Worm (Caenorhabditis elegans) whole organism, young adult: ENCODE measurements around the gene tbg-1.

ENCODE experiments used
- B0019.2 ChIP-seq: fragments of 200-800 bp; sonication (Bioruptor generic); conservative IDR thresholded peaks from 2 replicates; pipeline ENCODE4 v1.3.6; 2022; ENCODE audit warnings: missing genetic modification reagents, missing genetic modification characterization, missing compliant biosample characterization
- B0336.3 ChIP-seq: fragments of 200-800 bp; sonication (Bioruptor generic); IDR thresholded peaks from 2 replicates; pipeline ENCODE4 v1.3.6; 2022; ENCODE audit warnings: missing genetic modification characterization, missing compliant biosample characterization
- D2030.7 ChIP-seq: fragments of 200-800 bp; sonication (Bioruptor generic); IDR thresholded peaks from 2 replicates; pipeline ENCODE4 v1.3.6; 2022; ENCODE audit warnings: missing genetic modification reagents, missing genetic modification characterization, missing compliant biosample characterization
- F22D6.2 ChIP-seq: sonication (generic microtip); optimal IDR thresholded peaks from 2 replicates; lab custom pipeline; 2016; ENCODE audit warnings: mild to moderate bottlenecking, missing genetic modification characterization, missing compliant biosample characterization
- F49E8.2 ChIP-seq: sonication (generic microtip); optimal IDR thresholded peaks from 3 replicates; lab custom pipeline; 2017; ENCODE audit warnings: missing genetic modification characterization, mild to moderate bottlenecking, missing compliant biosample characterization, antibody characterized with exemption, moderate library complexity; ENCODE audit not compliant: insufficient read depth
- F52B5.7 ChIP-seq: sonication (generic microtip); optimal IDR thresholded peaks from 2 replicates; lab custom pipeline; 2016; ENCODE audit warnings: mild to moderate bottlenecking, missing genetic modification characterization, missing compliant biosample characterization
- F57C9.4 ChIP-seq: sonication (generic microtip); optimal IDR thresholded peaks from 2 replicates; lab custom pipeline; 2017; ENCODE audit warnings: mild to moderate bottlenecking, missing genetic modification characterization, missing compliant biosample characterization
- K12H6.12 ChIP-seq: fragments of 200-800 bp; sonication (Bioruptor generic); optimal IDR thresholded peaks from 2 replicates; lab custom pipeline; 2018; ENCODE audit warnings: mild to moderate bottlenecking, missing genetic modification characterization, missing compliant biosample characterization
- Y95B8A.8 ChIP-seq: fragments of 200-800 bp; sonication (Bioruptor generic); IDR thresholded peaks from 2 replicates; pipeline ENCODE4 v1.3.6; 2022; ENCODE audit warnings: missing genetic modification reagents, missing genetic modification characterization, missing compliant biosample characterization
- ZK185.1 ChIP-seq: sonication (generic microtip); optimal IDR thresholded peaks from 2 replicates; lab custom pipeline; 2016; ENCODE audit warnings: mild to moderate bottlenecking, missing genetic modification characterization, missing compliant biosample characterization; ENCODE audit not compliant: poor library complexity, severe bottlenecking
- athp-1 ChIP-seq: sonication (generic microtip); optimal IDR thresholded peaks from 2 replicates; lab custom pipeline; 2017; ENCODE audit warnings: mild to moderate bottlenecking, missing genetic modification characterization, missing compliant biosample characterization
- attf-3 ChIP-seq: fragments of 200-800 bp; sonication (Bioruptor generic); conservative IDR thresholded peaks from 2 replicates; pipeline ENCODE4 v1.3.6; 2022; ENCODE audit warnings: missing genetic modification reagents, missing genetic modification characterization, missing compliant biosample characterization
- attf-5 ChIP-seq: fragments of 200-800 bp; sonication (Bioruptor generic); optimal IDR thresholded peaks from 2 replicates; lab custom pipeline; 2018; ENCODE audit warnings: mild to moderate bottlenecking, missing genetic modification characterization, missing compliant biosample characterization
- cebp-2 ChIP-seq: fragments of 200-800 bp; sonication (Bioruptor generic); IDR thresholded peaks from 2 replicates; pipeline ENCODE4 v1.3.6; 2022; ENCODE audit warnings: missing genetic modification characterization, missing compliant biosample characterization
- ceh-58 ChIP-seq: fragments of 200-800 bp; sonication (Bioruptor generic); IDR thresholded peaks from 2 replicates; pipeline ENCODE4 v1.3.6; 2022; ENCODE audit warnings: missing genetic modification characterization, missing compliant biosample characterization
- chd-7 ChIP-seq: sonication (generic microtip); optimal IDR thresholded peaks from 2 replicates; lab custom pipeline; 2016; ENCODE audit warnings: mild to moderate bottlenecking, missing genetic modification characterization, moderate library complexity, missing compliant biosample characterization
- efl-1 ChIP-seq: fragments of 150-350 bp; optimal IDR thresholded peaks from 2 replicates; lab custom pipeline; 2014; ENCODE audit warnings: missing biosample characterization, missing genetic modification reagents, missing genetic modification characterization
- egrh-3 ChIP-seq: fragments of 200-800 bp; sonication (Bioruptor generic); IDR thresholded peaks from 2 replicates; pipeline ENCODE4 v1.3.6; 2022; ENCODE audit warnings: missing genetic modification reagents, missing genetic modification characterization, missing compliant biosample characterization
- ets-4 ChIP-seq: fragments of 200-800 bp; sonication (Bioruptor generic); optimal IDR thresholded peaks from 2 replicates; lab custom pipeline; 2018; ENCODE audit warnings: mild to moderate bottlenecking, missing genetic modification characterization, missing compliant biosample characterization
- hlh-12 ChIP-seq: sonication (generic microtip); optimal IDR thresholded peaks from 2 replicates; lab custom pipeline; 2016; ENCODE audit warnings: missing genetic modification characterization, missing compliant biosample characterization
- hmg-1.2 ChIP-seq: fragments of 200-800 bp; sonication (Bioruptor generic); IDR thresholded peaks from 2 replicates; pipeline ENCODE4 v1.3.6; 2022; ENCODE audit warnings: missing genetic modification reagents, missing genetic modification characterization, missing compliant biosample characterization
- hmg-20 ChIP-seq: fragments of 200-800 bp; sonication (Bioruptor generic); IDR thresholded peaks from 2 replicates; pipeline ENCODE4 v1.3.6; 2022; ENCODE audit warnings: missing genetic modification reagents, missing genetic modification characterization, missing compliant biosample characterization
- hsf-1 ChIP-seq: fragments of 200-800 bp; sonication (Bioruptor generic); IDR thresholded peaks from 2 replicates; pipeline ENCODE4 v1.3.6; 2022; ENCODE audit warnings: missing genetic modification reagents, missing genetic modification characterization, missing compliant biosample characterization
- let-526 ChIP-seq: fragments of 200-800 bp; sonication (Bioruptor generic); IDR thresholded peaks from 2 replicates; pipeline ENCODE4 v1.3.6; 2022; ENCODE audit warnings: missing genetic modification reagents, missing genetic modification characterization, missing compliant biosample characterization
- lin-35 ChIP-seq, 3 experiments: fragments of 150-350 bp in 2 of 3; sonication (generic microtip) in 1 of 3; optimal IDR thresholded peaks; 2 replicates each; lab custom pipeline; 2014 to 2018; ENCODE audit warnings: missing biosample characterization in 3 of 3, missing genetic modification characterization in 3 of 3, missing genetic modification reagents in 3 of 3
- lin-54 ChIP-seq: fragments of 200-800 bp; sonication (Bioruptor generic); optimal IDR thresholded peaks from 2 replicates; lab custom pipeline; 2018; ENCODE audit warnings: mild to moderate bottlenecking, missing genetic modification characterization, missing compliant biosample characterization
- lir-1 ChIP-seq: fragments of 200-800 bp; sonication (Bioruptor generic); conservative IDR thresholded peaks from 2 replicates; pipeline ENCODE4 v1.3.6; 2022; ENCODE audit warnings: missing genetic modification reagents, missing genetic modification characterization, missing compliant biosample characterization
- madf-3 ChIP-seq: fragments of 200-800 bp; sonication (Bioruptor generic); IDR thresholded peaks from 2 replicates; pipeline ENCODE4 v1.3.6; 2022; ENCODE audit warnings: missing genetic modification reagents, missing genetic modification characterization, missing compliant biosample characterization
- mcd-1 ChIP-seq: fragments of 200-800 bp; sonication (Bioruptor generic); IDR thresholded peaks from 2 replicates; pipeline ENCODE4 v1.3.6; 2022; ENCODE audit warnings: missing genetic modification reagents, missing genetic modification characterization, missing compliant biosample characterization
- nfya-1 ChIP-seq: sonication (generic microtip); optimal IDR thresholded peaks from 2 replicates; lab custom pipeline; 2017; ENCODE audit warnings: antibody characterized with exemption, missing compliant biosample characterization, missing genetic modification characterization, borderline replicate concordance; ENCODE audit not compliant: insufficient read depth
- nfya-2 ChIP-seq: fragments of 200-800 bp; sonication (Bioruptor generic); IDR thresholded peaks from 2 replicates; pipeline ENCODE4 v1.3.6; 2022; ENCODE audit warnings: missing genetic modification reagents, missing genetic modification characterization, missing compliant biosample characterization
- nfyb-1 ChIP-seq: fragments of 200-800 bp; sonication (Bioruptor generic); IDR thresholded peaks from 2 replicates; pipeline ENCODE4 v1.3.6; 2022; ENCODE audit warnings: missing genetic modification reagents, missing genetic modification characterization, missing compliant biosample characterization
- nhr-27 ChIP-seq: fragments of 200-800 bp; sonication (Bioruptor generic); optimal IDR thresholded peaks from 2 replicates; lab custom pipeline; 2018; ENCODE audit warnings: mild to moderate bottlenecking, missing genetic modification characterization, moderate library complexity, missing compliant biosample characterization
- pbrm-1 ChIP-seq: fragments of 200-800 bp; sonication (Bioruptor generic); IDR thresholded peaks from 2 replicates; pipeline ENCODE4 v1.3.6; 2022; ENCODE audit warnings: missing genetic modification reagents, missing genetic modification characterization, missing compliant biosample characterization
- pha-4 ChIP-seq: fragments of 150-350 bp; sonication (generic microtip); optimal IDR thresholded peaks from 2 replicates; lab custom pipeline; 2014; ENCODE audit warnings: missing biosample characterization, missing genetic modification reagents, missing genetic modification characterization
- repo-1 ChIP-seq: sonication (generic microtip); optimal IDR thresholded peaks from 2 replicates; lab custom pipeline; 2017; ENCODE audit warnings: mild to moderate bottlenecking, missing genetic modification characterization, missing compliant biosample characterization
- snpc-1.3 ChIP-seq: sonication (generic microtip); optimal IDR thresholded peaks from 2 replicates; lab custom pipeline; 2017; ENCODE audit warnings: missing genetic modification characterization, mild to moderate bottlenecking, missing compliant biosample characterization, antibody characterized with exemption, moderate library complexity, missing genotype, missing genetic modification reagents; ENCODE audit not compliant: insufficient read depth
- snpc-3.4 ChIP-seq: sonication (generic microtip); optimal IDR thresholded peaks from 2 replicates; lab custom pipeline; 2017; ENCODE audit warnings: missing genetic modification characterization, mild to moderate bottlenecking, missing compliant biosample characterization, antibody characterized with exemption, moderate library complexity, missing genotype, missing genetic modification reagents
- snpc-4 ChIP-seq, 5 experiments: fragments of 150-350 bp in 1 of 5; sonication (generic microtip) in 4 of 5; optimal IDR thresholded peaks; 2 replicates each; lab custom pipeline; 2014 to 2018; ENCODE audit warnings: missing genetic modification characterization in 5 of 5, missing biosample characterization in 3 of 5, antibody characterized with exemption in 2 of 5, mild to moderate bottlenecking in 2 of 5, missing compliant biosample characterization in 2 of 5, missing genotype in 2 of 5, moderate library complexity in 2 of 5, missing genetic modification reagents in 1 of 5
- sptf-2 ChIP-seq: fragments of 200-800 bp; sonication (Bioruptor generic); optimal IDR thresholded peaks from 2 replicates; lab custom pipeline; 2018; ENCODE audit warnings: mild to moderate bottlenecking, missing genetic modification characterization, missing compliant biosample characterization
- tbx-9 ChIP-seq: sonication (generic microtip); optimal IDR thresholded peaks from 2 replicates; lab custom pipeline; 2016; ENCODE audit warnings: borderline replicate concordance, missing genetic modification characterization, inconsistent platforms, missing compliant biosample characterization
- unc-62 ChIP-seq: fragments of 150-350 bp; optimal IDR thresholded peaks from 2 replicates; lab custom pipeline; 2014; ENCODE audit warnings: missing biosample characterization, missing genetic modification reagents, missing genetic modification characterization
- xnd-1 ChIP-seq: sonication (generic microtip); optimal IDR thresholded peaks from 2 replicates; lab custom pipeline; 2016; ENCODE audit warnings: missing genotype, missing genetic modification reagents, missing genetic modification characterization, missing compliant biosample characterization
- zfh-2 ChIP-seq: fragments of 200-800 bp; sonication (Bioruptor generic); conservative IDR thresholded peaks from 2 replicates; pipeline ENCODE4 v1.3.6; 2022; ENCODE audit warnings: missing genetic modification reagents, missing genetic modification characterization, missing compliant biosample characterization
- ztf-3 ChIP-seq: fragments of 200-800 bp; sonication (Bioruptor generic); optimal IDR thresholded peaks from 2 replicates; lab custom pipeline; 2018; ENCODE audit warnings: mild to moderate bottlenecking, missing genetic modification characterization, missing compliant biosample characterization

The tbg-1 gene

ce11 chrIII:9616933-9617332 is 12.0 kb downstream of the tbg-1 start (continued):
- TF ChIP-seq lin-35 (GFP tag; optimal IDR thresholded peaks at IDR 0.05; lab: Kevin White, UChicago) = peak; percentile 56 to 92 (median 88)
- peak; percentile 93 for TF ChIP-seq lir-1 (GFP tag; lab: Robert Waterston, UW)
- no peak for TF ChIP-seq nfya-1 (tag; lab: Kevin White, UChicago)
- TF ChIP-seq madf-3 = peak; percentile 97
- TF ChIP-seq egrh-3 (GFP tag; lab: Robert Waterston, UW) = no peak
- TF ChIP-seq tbx-9 (tag; lab: Kevin White, UChicago) = no peak
- TF ChIP-seq lin-54 (GFP tag; lab: Kevin White, UChicago) = peak; percentile 97
- TF ChIP-seq F52B5.7 (tag; lab: Kevin White, UChicago) = no peak
- TF ChIP-seq athp-1 (tag; lab: Kevin White, UChicago) = peak; percentile 83
- no peak for TF ChIP-seq chd-7 (tag; lab: Kevin White, UChicago)
- TF ChIP-seq ZK185.1 (tag; lab: Kevin White, UChicago) = peak; percentile 69
- TF ChIP-seq mcd-1 = peak; percentile 95
- no peak for TF ChIP-seq pha-4 (tag; lab: Kevin White, UChicago)
- TF ChIP-seq repo-1 = peak; percentile 72
- peak; percentile 87; the same call in 1 of the 2 replicates for TF ChIP-seq nfya-2 (GFP tag; lab: Robert Waterston, UW)
- no peak for TF ChIP-seq zfh-2 (GFP tag; lab: Robert Waterston, UW)
- TF ChIP-seq snpc-1.3 = peak; percentile 96
- no peak for TF ChIP-seq nhr-27 (tag; lab: Kevin White, UChicago)
- peak; percentile 97 for TF ChIP-seq F49E8.2 (tag; lab: Kevin White, UChicago)
- no peak for TF ChIP-seq ztf-3 (GFP tag; lab: Kevin White, UChicago)
- TF ChIP-seq sptf-2 (GFP tag; lab: Kevin White, UChicago) = no peak
- TF ChIP-seq attf-3 (GFP tag; lab: Robert Waterston, UW) = peak; percentile 72
- TF ChIP-seq ets-4 = no peak
- peak; percentile 99 for TF ChIP-seq B0019.2 (GFP tag; lab: Robert Waterston, UW)
- TF ChIP-seq nfyb-1 = peak; percentile 87; the same call in 1 of the 2 replicates
- peak; percentile 94 for TF ChIP-seq pbrm-1 (GFP tag; lab: Robert Waterston, UW)
- TF ChIP-seq Y95B8A.8 = peak; percentile 99
- peak; percentile 100 for TF ChIP-seq xnd-1 (tag; lab: Kevin White, UChicago)
- no peak for TF ChIP-seq let-526 (GFP tag; lab: Robert Waterston, UW)

ce11 chrIII:9616426-9616825 is 12.5 kb downstream of the tbg-1 start, which contains the start of gene hcp-3:
TSS of gene hcp-3 (minus strand) at chrIII:9616470.
- TF ChIP-seq efl-1 (peak; percentile 2), F49E8.2 (tag; lab: Kevin White, UChicago) (no peak), snpc-4 (GFP tag; optimal IDR thresholded peaks at IDR 0.05; lab: Kevin White, UChicago) (no peak), snpc-4 (tag; optimal IDR thresholded peaks at IDR 0.05; lab: Kevin White, UChicago) (peak in 1 of 4 experiments; percentile 5), hmg-1.2 (GFP tag; lab: Robert Waterston, UW) (peak; percentile 27; the same call in 1 of the 2 replicates), cebp-2 (no peak), attf-5 (peak; percentile 26), lin-54 (GFP tag; lab: Kevin White, UChicago) (peak; percentile 4), pbrm-1 (GFP tag; lab: Robert Waterston, UW) (peak; percentile 57; the same call in 1 of the 2 replicates)

- TF ChIP-seq hmg-20 (GFP tag; lab: Robert Waterston, UW) = no peak
- no peak for TF ChIP-seq nfya-1 (tag; lab: Kevin White, UChicago)
- no peak for TF ChIP-seq hlh-12
- peak; percentile 69; the same call in 1 of the 2 replicates for TF ChIP-seq B0336.3 (GFP tag; lab: Robert Waterston, UW)
- TF ChIP-seq F57C9.4 = no peak
- TF ChIP-seq F22D6.2 = no peak
- no peak for TF ChIP-seq ceh-58 (GFP tag; lab: Robert Waterston, UW)
- no peak for TF ChIP-seq chd-7 (tag; lab: Kevin White, UChicago)
- TF ChIP-seq hsf-1 (GFP tag; lab: Robert Waterston, UW) = peak; percentile 84
- TF ChIP-seq zfh-2 (GFP tag; lab: Robert Waterston, UW) = no peak
- TF ChIP-seq snpc-3.4 (tag; lab: Kevin White, UChicago) = peak; percentile 65
- TF ChIP-seq K12H6.12 (tag; lab: Kevin White, UChicago) = no peak
- peak; percentile 21 for TF ChIP-seq xnd-1 (tag; lab: Kevin White, UChicago)
- TF ChIP-seq unc-62 (GFP tag; lab: Kevin White, UChicago) = no peak
- no peak; the same call in 1 of the 2 replicates for TF ChIP-seq D2030.7
These were observed 13.8 kb downstream of the tbg-1 start for ce11 chrIII:9615114-9615513.
